Fruit fly (Drosophila melanogaster): ENCODE results near the gene Teh4.

The Teh4 gene

DNA sequence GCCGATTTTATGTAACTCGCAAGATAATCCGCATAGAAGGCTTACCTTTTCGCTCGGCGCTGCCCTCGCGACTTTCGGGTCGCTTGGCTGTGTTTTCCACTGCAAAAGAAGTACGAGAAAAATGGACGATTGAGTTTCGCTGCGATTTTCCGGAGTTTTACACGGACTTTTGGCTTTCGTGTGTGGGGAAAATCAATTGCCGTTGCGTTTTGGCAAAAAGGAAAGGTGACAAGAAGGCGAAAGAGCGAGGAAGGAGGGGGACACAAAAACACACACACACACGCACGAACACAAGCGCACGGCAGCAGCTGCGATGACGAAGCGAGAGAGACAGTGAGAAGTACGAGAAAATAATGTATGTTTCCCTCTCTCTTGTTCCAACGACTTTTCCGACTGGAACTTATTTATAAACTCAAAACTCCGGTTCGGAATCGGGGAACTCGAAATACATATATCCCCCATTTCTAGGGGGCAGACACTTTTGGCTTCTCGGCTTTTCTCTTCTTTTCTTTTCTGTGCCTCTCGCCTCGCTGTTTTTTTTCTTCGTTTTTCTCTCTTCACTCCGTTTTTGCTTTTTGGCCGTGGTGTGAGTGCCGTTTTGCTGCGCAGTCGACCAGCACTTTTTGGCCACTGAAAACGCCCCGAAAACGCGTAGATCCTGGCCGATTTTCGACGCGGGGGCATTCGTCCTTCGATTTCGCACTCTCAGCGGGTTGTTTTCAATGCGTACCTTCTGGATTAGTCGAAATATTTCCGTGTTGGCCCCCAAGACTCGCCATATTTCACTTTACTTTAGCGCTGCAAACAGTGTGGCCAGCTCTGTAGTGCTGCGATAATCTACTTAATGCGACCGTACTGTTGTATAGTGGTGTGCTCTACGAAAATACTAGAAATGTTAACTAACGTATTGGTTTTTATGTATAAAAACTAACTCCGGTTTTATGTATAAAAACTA lies 44.1 kb downstream of the Teh4 start, which contains the start of gene ens (continued):
- TF ChIP-seq cwo (GFP tag; optimal IDR thresholded peaks at IDR 0.05) (no peak), CG17612 (GFP tag; IDR thresholded peaks at IDR 0.05) (no peak), Eip74EF (GFP tag; optimal IDR thresholded peaks at IDR 0.05) (no peak), cato (GFP tag; optimal IDR thresholded peaks at IDR 0.05; ENCODE audit: borderline replicate concordance) (no peak), ERR (GFP tag; optimal IDR thresholded peaks at IDR 0.05) (no peak), klu (GFP tag; IDR thresholded peaks at IDR 0.05) (no peak), Oaz (GFP tag; IDR thresholded peaks at IDR 0.05) (no peak), Opbp (GFP tag; IDR thresholded peaks at IDR 0.05; ENCODE audit: partially characterized antibody) (0 out of 3 replicates have a peak, but pooled peaks have one; percentile 52), H15 (GFP tag; IDR thresholded peaks at IDR 0.05) (no peak), Atf6 (GFP tag; IDR thresholded peaks at IDR 0.05) (no peak), bigmax (GFP tag; optimal IDR thresholded peaks at IDR 0.05) (no peak), bbx (GFP tag; IDR thresholded peaks at IDR 0.05; ENCODE audit: partially characterized antibody) (0 out of 2 replicates have a peak, but pooled peaks have one; percentile 32), chif (GFP tag; optimal IDR thresholded peaks at IDR 0.05) (no peak), CG11504 (tag; optimal IDR thresholded peaks at IDR 0.05) (no peak), Dp (GFP tag; optimal IDR thresholded peaks at IDR 0.05) (peak; percentile 48), cg (GFP tag; optimal IDR thresholded peaks at IDR 0.05) (peak; percentile 88), NfI (GFP tag; optimal IDR thresholded peaks at IDR 0.05) (no peak), BEAF-32 (GFP tag; optimal IDR thresholded peaks at IDR 0.05) (peak; percentile 52), sob (GFP tag; IDR thresholded peaks at IDR 0.05) (no peak), kni (GFP tag; optimal IDR thresholded peaks at IDR 0.05) (no peak), lov (optimal IDR thresholded peaks at IDR 0.05) (no peak), lov (GFP tag; IDR thresholded peaks at IDR 0.05) (no peak), caup (GFP tag; optimal IDR thresholded peaks at IDR 0.05; ENCODE audit: severe bottlenecking) (no peak), CG1233 (GFP tag; optimal IDR thresholded peaks at IDR 0.05) (no peak), Vsx1 (GFP tag; optimal IDR thresholded peaks at IDR 0.05) (no peak), wor (GFP tag; IDR thresholded peaks at IDR 0.05) (no peak), CG3407 (GFP tag; optimal IDR thresholded peaks at IDR 0.05) (no peak), CG17912 (GFP tag; optimal IDR thresholded peaks at IDR 0.05) (peak; percentile 36), scrt (GFP tag; optimal IDR thresholded peaks at IDR 0.05) (no peak), Dip3 (GFP tag; optimal IDR thresholded peaks at IDR 0.05) (no peak), CG31365 (tag; optimal IDR thresholded peaks at IDR 0.05) (no peak), CG7928 (GFP tag; optimal IDR thresholded peaks at IDR 0.05) (no peak), CG15601 (tag; optimal IDR thresholded peaks at IDR 0.05) (no peak), CG3838 (GFP tag; optimal IDR thresholded peaks at IDR 0.05) (no peak), Mad (GFP tag; optimal IDR thresholded peaks at IDR 0.05) (no peak), CG34224 (GFP tag; IDR thresholded peaks at IDR 0.05; ENCODE audit: partially characterized antibody) (0 out of 3 replicates have a peak, but pooled peaks have one; percentile 29), ac (GFP tag; optimal IDR thresholded peaks at IDR 0.05) (peak; percentile 9), Doc3 (GFP tag; IDR thresholded peaks at IDR 0.05; ENCODE audit: partially characterized antibody) (no peak), Sin3A (optimal IDR thresholded peaks at IDR 0.05) (peak; percentile 31), CG30403 (GFP tag; optimal IDR thresholded peaks at IDR 0.05) (no peak), h (optimal IDR thresholded peaks at IDR 0.05) (no peak), sens-2 (GFP tag; IDR thresholded peaks at IDR 0.05) (no peak), crc (GFP tag; optimal IDR thresholded peaks at IDR 0.05) (no peak), nau (GFP tag; optimal IDR thresholded peaks at IDR 0.05) (no peak), Med (GFP tag) (peak; percentile 64), CG11085 (GFP tag; IDR thresholded peaks at IDR 0.05) (no peak), eve (GFP tag; optimal IDR thresholded peaks at IDR 0.05) (no peak), phol (tag; optimal IDR thresholded peaks at IDR 0.05) (peak; percentile 72)

All from whole organism, embryonic.